Fruit fly (Drosophila melanogaster) whole organism, prepupa: ENCODE measurements around the gene Spps.

Experiments
- Blimp-1 ChIP-seq: fragments of 200-800 bp; sonication (Bioruptor generic); optimal IDR thresholded peaks from 3 replicates; lab custom pipeline; 2017; ENCODE audit warnings: missing biosample characterization, missing genetic modification characterization, mild to moderate bottlenecking, moderate library complexity, missing genetic modification reagents
- CG10631 ChIP-seq: fragments of 200-800 bp; sonication (Bioruptor generic); optimal IDR thresholded peaks from 2 replicates; lab custom pipeline; 2016; ENCODE audit warnings: missing biosample characterization, missing genetic modification characterization
- CG10669 ChIP-seq: fragments of 200-800 bp; sonication (Bioruptor generic); optimal IDR thresholded peaks from 3 replicates; lab custom pipeline; 2018; ENCODE audit warnings: missing biosample characterization, mild to moderate bottlenecking, missing genetic modification characterization, moderate library complexity
- CG11294 ChIP-seq: fragments of 200-800 bp; sonication (Bioruptor generic); IDR thresholded peaks from 2 replicates; pipeline ENCODE4 v1.3.6; 2022; ENCODE audit warnings: missing biosample characterization, missing genetic modification characterization
- CG11762 ChIP-seq: fragments of 200-800 bp; sonication (Bioruptor generic); optimal IDR thresholded peaks from 3 replicates; lab custom pipeline; 2016; ENCODE audit warnings: missing biosample characterization, missing genetic modification characterization; ENCODE audit not compliant: insufficient read depth
- CG11902 ChIP-seq: fragments of 200-800 bp; sonication (Bioruptor generic); optimal IDR thresholded peaks from 3 replicates; lab custom pipeline; 2016; ENCODE audit warnings: missing biosample characterization, missing genetic modification characterization
- CG15336 ChIP-seq: fragments of 200-800 bp; sonication (Bioruptor generic); IDR thresholded peaks from 2 replicates; pipeline ENCODE4 v1.3.6; 2022; ENCODE audit warnings: missing biosample characterization, missing genetic modification characterization
- CG1621 ChIP-seq: fragments of 200-800 bp; sonication (Bioruptor generic); optimal IDR thresholded peaks from 3 replicates; lab custom pipeline; 2018; ENCODE audit warnings: missing biosample characterization, mild to moderate bottlenecking, missing genetic modification characterization
- CG16779 ChIP-seq: fragments of 200-800 bp; sonication (Bioruptor generic); optimal IDR thresholded peaks from 3 replicates; lab custom pipeline; 2017; ENCODE audit warnings: missing biosample characterization, mild to moderate bottlenecking, missing genetic modification characterization
- CG31627 ChIP-seq: fragments of 200-800 bp; sonication (Bioruptor generic); optimal IDR thresholded peaks from 3 replicates; lab custom pipeline; 2016; ENCODE audit warnings: missing biosample characterization, missing genetic modification characterization
- CG32006 ChIP-seq: fragments of 200-800 bp; sonication (Bioruptor generic); optimal IDR thresholded peaks from 3 replicates; lab custom pipeline; 2017; ENCODE audit warnings: missing biosample characterization, mild to moderate bottlenecking, missing genetic modification characterization
- CG6163 ChIP-seq: fragments of 200-800 bp; sonication (Bioruptor generic); IDR thresholded peaks from 3 replicates; pipeline ENCODE4 v1.3.6; 2022; ENCODE audit warnings: missing biosample characterization, missing genetic modification characterization
- CG6276 ChIP-seq: fragments of 200-800 bp; sonication (Bioruptor generic); optimal IDR thresholded peaks from 2 replicates; lab custom pipeline; 2017; ENCODE audit warnings: missing biosample characterization, mild to moderate bottlenecking, missing genetic modification characterization
- CG6854 ChIP-seq: fragments of 200-800 bp; sonication (Bioruptor generic); optimal IDR thresholded peaks from 2 replicates; lab custom pipeline; 2017; ENCODE audit warnings: missing biosample characterization, mild to moderate bottlenecking, missing genetic modification characterization
- CG7368 ChIP-seq: fragments of 200-800 bp; sonication (Bioruptor generic); optimal IDR thresholded peaks from 3 replicates; lab custom pipeline; 2016; ENCODE audit warnings: missing biosample characterization, missing genetic modification characterization
- CG8119 ChIP-seq: fragments of 200-800 bp; sonication (Bioruptor generic); IDR thresholded peaks from 3 replicates; pipeline ENCODE4 v1.3.6; 2022; ENCODE audit warnings: missing biosample characterization, missing genetic modification characterization
- CG8319 ChIP-seq: fragments of 200-800 bp; sonication (Bioruptor generic); optimal IDR thresholded peaks from 3 replicates; lab custom pipeline; 2016; ENCODE audit warnings: missing biosample characterization, missing genetic modification characterization
- CG9139 ChIP-seq: fragments of 200-800 bp; sonication (Bioruptor generic); optimal IDR thresholded peaks from 3 replicates; lab custom pipeline; 2017; ENCODE audit warnings: missing biosample characterization, mild to moderate bottlenecking, missing genetic modification characterization
- Eip75B ChIP-seq: fragments of 200-800 bp; sonication (Bioruptor generic); optimal IDR thresholded peaks from 3 replicates; lab custom pipeline; 2016; ENCODE audit warnings: missing biosample characterization, missing genetic modification characterization
- Eip78C ChIP-seq: fragments of 200-800 bp; sonication (Bioruptor generic); peaks from one replicate; lab custom pipeline; 2016; ENCODE audit warnings: missing biosample characterization, missing genetic modification characterization
- Eip93F ChIP-seq: fragments of 200-800 bp; sonication (Bioruptor generic); optimal IDR thresholded peaks from 2 replicates; lab custom pipeline; 2016; ENCODE audit warnings: missing biosample characterization, mild to moderate bottlenecking, missing genetic modification characterization
- Ets21C ChIP-seq: fragments of 200-800 bp; sonication (Bioruptor generic); optimal IDR thresholded peaks from 3 replicates; lab custom pipeline; 2016; ENCODE audit warnings: missing biosample characterization, missing genetic modification characterization
- Ets96B ChIP-seq: fragments of 200-800 bp; optimal IDR thresholded peaks from 2 replicates; lab custom pipeline; 2019; ENCODE audit warnings: missing biosample characterization, mild to moderate bottlenecking, missing genetic modification characterization, moderate library complexity
- Gug ChIP-seq: fragments of 200-800 bp; sonication (Bioruptor generic); IDR thresholded peaks from 2 replicates; pipeline ENCODE4 v1.3.6; 2022; ENCODE audit warnings: missing biosample characterization, missing genetic modification characterization
- Hr39 ChIP-seq: fragments of 200-800 bp; sonication (Bioruptor generic); optimal IDR thresholded peaks from 2 replicates; lab custom pipeline; 2016; ENCODE audit warnings: missing biosample characterization, missing genetic modification characterization
- Hr4 ChIP-seq: fragments of 200-800 bp; sonication (Bioruptor generic); optimal IDR thresholded peaks from 3 replicates; lab custom pipeline; 2016; ENCODE audit warnings: missing biosample characterization, missing genetic modification characterization
- Lpt ChIP-seq: fragments of 200-800 bp; sonication (Bioruptor generic); optimal IDR thresholded peaks from 3 replicates; lab custom pipeline; 2016; ENCODE audit warnings: missing biosample characterization, missing genetic modification characterization
- Met ChIP-seq: fragments of 200-800 bp; sonication (Bioruptor generic); optimal IDR thresholded peaks from 3 replicates; lab custom pipeline; 2016; ENCODE audit warnings: missing biosample characterization, missing genetic modification characterization
- OdsH ChIP-seq: fragments of 200-800 bp; sonication (Bioruptor generic); optimal IDR thresholded peaks from 3 replicates; lab custom pipeline; 2016; ENCODE audit warnings: missing biosample characterization, missing genetic modification characterization
- Smox ChIP-seq: fragments of 200-800 bp; sonication (Bioruptor generic); optimal IDR thresholded peaks from 3 replicates; lab custom pipeline; 2016; ENCODE audit warnings: missing biosample characterization, missing genetic modification characterization
- Sox102F ChIP-seq: fragments of 200-800 bp; sonication (Bioruptor generic); optimal IDR thresholded peaks from 2 replicates; lab custom pipeline; 2016; ENCODE audit warnings: missing biosample characterization, mild to moderate bottlenecking, missing genetic modification characterization
- Sox14 ChIP-seq: fragments of 200-800 bp; sonication (Bioruptor generic); optimal IDR thresholded peaks from 3 replicates; lab custom pipeline; 2016; ENCODE audit warnings: missing biosample characterization, missing genetic modification characterization
- Sox15 ChIP-seq: fragments of 200-800 bp; sonication (Bioruptor generic); optimal IDR thresholded peaks from 3 replicates; lab custom pipeline; 2016; ENCODE audit warnings: missing biosample characterization, missing genetic modification characterization
- acj6 ChIP-seq: fragments of 200-800 bp; sonication (Bioruptor generic); optimal IDR thresholded peaks from 3 replicates; lab custom pipeline; 2016; ENCODE audit warnings: missing biosample characterization, missing genetic modification characterization
- dac ChIP-seq: fragments of 200-800 bp; sonication (Bioruptor generic); optimal IDR thresholded peaks from 2 replicates; lab custom pipeline; 2017; ENCODE audit warnings: missing biosample characterization, mild to moderate bottlenecking, missing genetic modification characterization
- dsx ChIP-seq: fragments of 200-800 bp; optimal IDR thresholded peaks from 3 replicates; lab custom pipeline; 2019; ENCODE audit warnings: missing biosample characterization, mild to moderate bottlenecking, missing genetic modification characterization, moderate library complexity; ENCODE audit not compliant: poor library complexity, severe bottlenecking
- eg ChIP-seq: fragments of 200-800 bp; sonication (Bioruptor generic); IDR thresholded peaks from 3 replicates; pipeline ENCODE4 v1.3.6; 2022; ENCODE audit warnings: missing biosample characterization, missing genetic modification characterization
- esn ChIP-seq: fragments of 200-800 bp; sonication (Bioruptor generic); optimal IDR thresholded peaks from 2 replicates; lab custom pipeline; 2016; ENCODE audit warnings: missing biosample characterization, mild to moderate bottlenecking, missing genetic modification characterization, moderate library complexity
- fd59A ChIP-seq: fragments of 200-800 bp; sonication (Bioruptor generic); optimal IDR thresholded peaks from 2 replicates; lab custom pipeline; 2017; ENCODE audit warnings: missing biosample characterization, mild to moderate bottlenecking, missing genetic modification characterization, missing genetic modification reagents
- fd85E ChIP-seq: fragments of 200-800 bp; sonication (Bioruptor generic); optimal IDR thresholded peaks from 3 replicates; lab custom pipeline; 2016; ENCODE audit warnings: missing biosample characterization, missing genetic modification characterization
- lz ChIP-seq: fragments of 200-800 bp; sonication (Bioruptor generic); optimal IDR thresholded peaks from 3 replicates; lab custom pipeline; 2016; ENCODE audit warnings: missing biosample characterization, missing genetic modification characterization
- pdm3 ChIP-seq: fragments of 200-800 bp; sonication (Bioruptor generic); optimal IDR thresholded peaks from 3 replicates; lab custom pipeline; 2016; ENCODE audit warnings: missing biosample characterization, missing genetic modification characterization
- salr ChIP-seq, 2 experiments: fragments of 200-800 bp; sonication (Bioruptor generic); optimal IDR thresholded peaks; 3 replicates each; lab custom pipeline; 2016 to 2018; ENCODE audit warnings: missing biosample characterization in 2 of 2, missing genetic modification characterization in 2 of 2, mild to moderate bottlenecking in 1 of 2
- spab ChIP-seq: fragments of 200-800 bp; sonication (Bioruptor generic); optimal IDR thresholded peaks from 2 replicates; lab custom pipeline; 2017; ENCODE audit warnings: missing biosample characterization, mild to moderate bottlenecking, missing genetic modification characterization, missing genetic modification reagents
- svp ChIP-seq: fragments of 200-800 bp; sonication (Bioruptor generic); peaks from one replicate; lab custom pipeline; 2016; ENCODE audit warnings: missing biosample characterization, missing genetic modification characterization
- topi ChIP-seq: fragments of 200-800 bp; sonication (Bioruptor generic); optimal IDR thresholded peaks from 3 replicates; lab custom pipeline; 2016; ENCODE audit warnings: missing biosample characterization, missing genetic modification characterization

Spps gene

dm6 chr3R:24220845-24221244 lies 5.9 kb downstream of the Spps start, which contains the start of gene cav:
TSS of gene cav (plus strand) at chr3R:24221103.
- no peak for TF ChIP-seq acj6 (GFP tag; lab: Kevin White, UChicago)
- TF ChIP-seq CG10631 (GFP tag; lab: Kevin White, UChicago) = no peak
- TF ChIP-seq Sox15 = no peak
- TF ChIP-seq lz = no peak
- no peak for TF ChIP-seq dsx (GFP tag; lab: Kevin White, UChicago)
- no peak for TF ChIP-seq Sox14
- no peak for TF ChIP-seq esn (GFP tag; lab: Kevin White, UChicago)
- TF ChIP-seq CG10669 = no peak
- TF ChIP-seq dac (GFP tag; lab: Kevin White, UChicago) = no peak
- TF ChIP-seq CG16779 (tag; lab: Kevin White, UChicago) = no peak
- TF ChIP-seq, all 60 proteins: peak for 0

- TF ChIP-seq salr (GFP tag; optimal IDR thresholded peaks at IDR 0.05; lab: Kevin White, UChicago) (peak in 1 of 2 experiments; percentile 1), Eip78C (peak; percentile 80), dsx (GFP tag; lab: Kevin White, UChicago) (no peak), CG6276 (GFP tag; lab: Kevin White, UChicago) (no peak), fd85E (GFP tag; lab: Kevin White, UChicago) (no peak), CG8319 (GFP tag; lab: Kevin White, UChicago) (no peak), dac (GFP tag; lab: Kevin White, UChicago) (peak; percentile 44), Blimp-1 (peak; percentile 75), Hr4 (GFP tag; lab: Kevin White, UChicago) (peak; percentile 77), OdsH (peak; percentile 9), pdm3 (peak; percentile 32), CG32006 (GFP tag; lab: Kevin White, UChicago) (peak; percentile 84)
These were observed 7.6 kb downstream of the Spps start for dm6 chr3R:24219093-24219492.

- no peak for TF ChIP-seq CG11294
- TF ChIP-seq CG6163 = peak; percentile 33; the same call in 1 of the 3 replicates
- TF ChIP-seq Sox102F (GFP tag; lab: Kevin White, UChicago) = peak; percentile 62
- TF ChIP-seq CG7368 (GFP tag; lab: Kevin White, UChicago) = no peak
- TF ChIP-seq CG32006 (GFP tag; lab: Kevin White, UChicago) = no peak
- TF ChIP-seq CG1621 (tag; lab: Kevin White, UChicago) = peak; percentile 62
- no peak for TF ChIP-seq Eip93F (GFP tag; lab: Kevin White, UChicago)
- TF ChIP-seq svp (GFP tag; lab: Kevin White, UChicago) = no peak
- peak; percentile 73 for TF ChIP-seq Eip75B (GFP tag; lab: Kevin White, UChicago)
- TF ChIP-seq lz = no peak
- TF ChIP-seq Met (GFP tag; lab: Kevin White, UChicago) = no peak
- TF ChIP-seq fd85E (GFP tag; lab: Kevin White, UChicago) = peak; percentile 47
- TF ChIP-seq spab (GFP tag; lab: Kevin White, UChicago) = no peak
- TF ChIP-seq Smox (GFP tag; lab: Kevin White, UChicago) = no peak
- TF ChIP-seq acj6 (GFP tag; lab: Kevin White, UChicago) = no peak
- TF ChIP-seq CG15336 (GFP tag; lab: Robert Waterston, UW) = peak; percentile 31; the same call in 1 of the 2 replicates
- no peak for TF ChIP-seq Gug (GFP tag; lab: Robert Waterston, UW)
- no peak for TF ChIP-seq Lpt (GFP tag; lab: Kevin White, UChicago)
- TF ChIP-seq CG8119 (GFP tag; lab: Robert Waterston, UW) = no peak; the same call in 2 of the 3 replicates
- TF ChIP-seq fd59A (GFP tag; lab: Kevin White, UChicago) = no peak
- TF ChIP-seq CG6276 (GFP tag; lab: Kevin White, UChicago) = peak; percentile 3
- TF ChIP-seq Sox14 = no peak
- peak; percentile 2 for TF ChIP-seq Ets96B (tag; lab: Kevin White, UChicago)
- peak; percentile 71 for TF ChIP-seq Eip78C
- no peak for TF ChIP-seq dac (GFP tag; lab: Kevin White, UChicago)
- peak; percentile 88 for TF ChIP-seq CG6854
- TF ChIP-seq CG11762 = no peak
- no peak for TF ChIP-seq Hr39 (GFP tag; lab: Kevin White, UChicago)
- no peak for TF ChIP-seq Sox15
- no peak for TF ChIP-seq CG11902 (GFP tag; lab: Kevin White, UChicago)
- no peak for TF ChIP-seq Hr4 (GFP tag; lab: Kevin White, UChicago)
- peak; percentile 63; the same call in 2 of the 3 replicates for TF ChIP-seq eg (GFP tag; lab: Robert Waterston, UW)
- TF ChIP-seq Ets21C (GFP tag; lab: Kevin White, UChicago) = no peak
- no peak for TF ChIP-seq CG16779 (tag; lab: Kevin White, UChicago)
- no peak for TF ChIP-seq CG8319 (GFP tag; lab: Kevin White, UChicago)
- TF ChIP-seq salr (GFP tag; optimal IDR thresholded peaks at IDR 0.05; lab: Kevin White, UChicago) = no peak
- no peak for TF ChIP-seq CG31627
- peak; percentile 12 for TF ChIP-seq CG9139 (GFP tag; lab: Kevin White, UChicago)
- peak; percentile 28 for TF ChIP-seq topi (GFP tag; lab: Kevin White, UChicago)
These were observed 8.2 kb downstream of the Spps start, which contains the start of gene CG17786 for dm6 chr3R:24218565-24218964. TSS of gene CG17786 (minus strand) at chr3R:24218718.
